Worm (Caenorhabditis elegans): ENCODE results near the gene zipt-2.3.
A peak's percentile ranks its signal among the peaks of the same experiment; 100 is the strongest.

The zipt-2.3 gene

DNA sequence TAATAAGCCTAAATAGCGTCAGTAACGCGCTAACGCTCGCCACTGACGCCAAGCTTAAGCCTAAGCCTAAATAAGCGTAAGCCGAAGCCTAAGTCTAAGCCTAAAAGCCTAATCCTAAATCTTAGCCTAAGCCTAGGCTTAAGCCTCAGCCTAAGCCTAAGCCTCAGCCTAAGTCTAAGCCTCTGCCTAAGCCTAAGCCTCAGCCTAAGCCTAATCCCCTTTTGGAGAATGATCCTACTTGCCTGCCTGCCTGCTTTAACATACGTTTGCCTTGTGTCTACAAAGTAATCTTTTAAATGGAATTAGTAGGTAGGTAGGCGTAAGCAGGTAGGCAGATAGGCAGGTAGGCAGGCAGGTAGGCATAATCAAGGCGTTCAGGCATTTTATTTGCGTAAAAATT lies 346 bp downstream of the zipt-2.3 start:
- TF ChIP-seq nhr-27 (tag; optimal IDR thresholded peaks at IDR 0.05) = no peak
- no peak for TF ChIP-seq ceh-91 (GFP tag; IDR thresholded peaks at IDR 0.05)
- TF ChIP-seq ztf-3 (GFP tag; optimal IDR thresholded peaks at IDR 0.05) = no peak
- no peak for TF ChIP-seq nhr-80 (tag; optimal IDR thresholded peaks at IDR 0.05)
- TF ChIP-seq him-1 (tag; optimal IDR thresholded peaks at IDR 0.05) = no peak
- no peak for TF ChIP-seq K12H6.12 (tag; optimal IDR thresholded peaks at IDR 0.05)
- no peak for TF ChIP-seq hmg-1.2 (GFP tag; IDR thresholded peaks at IDR 0.05)
- no peak for TF ChIP-seq ceh-27 (GFP tag; optimal IDR thresholded peaks at IDR 0.05)
- no peak for TF ChIP-seq let-526 (GFP tag; IDR thresholded peaks at IDR 0.05)
- TF ChIP-seq B0336.3 (GFP tag; IDR thresholded peaks at IDR 0.05) = no peak
- no peak for TF ChIP-seq rpc-1 (optimal IDR thresholded peaks at IDR 0.05)
- no peak for TF ChIP-seq rpc-1 (tag; optimal IDR thresholded peaks at IDR 0.05)
- no peak for TF ChIP-seq attf-3 (GFP tag; conservative IDR thresholded peaks at IDR 0.05)
- TF ChIP-seq B0261.1 (tag; optimal IDR thresholded peaks at IDR 0.05) = no peak
- no peak for TF ChIP-seq egl-18 (GFP tag; IDR thresholded peaks at IDR 0.05)
- no peak for TF ChIP-seq ztf-6 (GFP tag; IDR thresholded peaks at IDR 0.05)

DNA sequence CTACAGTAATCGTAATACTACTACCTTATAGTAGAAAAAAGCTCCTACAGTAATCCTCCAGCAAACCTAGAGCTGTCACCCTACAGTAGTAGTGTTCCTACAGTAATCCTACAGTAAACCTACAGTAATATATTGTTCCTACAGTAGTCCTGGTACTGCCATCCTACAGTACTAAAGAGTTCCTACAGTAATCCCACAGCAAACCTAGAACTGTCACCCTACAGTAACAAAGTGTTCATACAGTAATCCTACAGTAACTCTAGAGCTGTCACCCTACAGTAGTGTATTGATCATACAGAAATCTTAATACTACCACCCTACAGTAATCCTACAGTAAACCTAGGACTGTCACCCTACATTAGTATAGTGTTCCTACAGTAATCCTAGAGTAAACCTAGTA lies 2.4 kb downstream of the zipt-2.3 start:
- no peak for TF ChIP-seq zfh-2 (GFP tag; conservative IDR thresholded peaks at IDR 0.05)
- TF ChIP-seq F22D6.2 (tag; optimal IDR thresholded peaks at IDR 0.05) = no peak
- TF ChIP-seq egrh-3 (GFP tag; IDR thresholded peaks at IDR 0.05) = no peak
- TF ChIP-seq sdz-38 (tag; optimal IDR thresholded peaks at IDR 0.05) = no peak
- no peak for TF ChIP-seq cebp-1 (GFP tag; IDR thresholded peaks at IDR 0.05)
- no peak for TF ChIP-seq cebp-1 (tag; optimal IDR thresholded peaks at IDR 0.05)
- TF ChIP-seq ccch-3 (GFP tag; optimal IDR thresholded peaks at IDR 0.05) = no peak
- no peak for TF ChIP-seq hlh-12 (tag; optimal IDR thresholded peaks at IDR 0.05)
- no peak for TF ChIP-seq tbx-9 (tag; optimal IDR thresholded peaks at IDR 0.05; ENCODE audit: borderline replicate concordance)
- no peak for TF ChIP-seq lag-1 (GFP tag; IDR thresholded peaks at IDR 0.05)
- TF ChIP-seq ets-4 (GFP tag; optimal IDR thresholded peaks at IDR 0.05) = no peak
- no peak for TF ChIP-seq nhr-120 (GFP tag; IDR thresholded peaks at IDR 0.05)

DNA sequence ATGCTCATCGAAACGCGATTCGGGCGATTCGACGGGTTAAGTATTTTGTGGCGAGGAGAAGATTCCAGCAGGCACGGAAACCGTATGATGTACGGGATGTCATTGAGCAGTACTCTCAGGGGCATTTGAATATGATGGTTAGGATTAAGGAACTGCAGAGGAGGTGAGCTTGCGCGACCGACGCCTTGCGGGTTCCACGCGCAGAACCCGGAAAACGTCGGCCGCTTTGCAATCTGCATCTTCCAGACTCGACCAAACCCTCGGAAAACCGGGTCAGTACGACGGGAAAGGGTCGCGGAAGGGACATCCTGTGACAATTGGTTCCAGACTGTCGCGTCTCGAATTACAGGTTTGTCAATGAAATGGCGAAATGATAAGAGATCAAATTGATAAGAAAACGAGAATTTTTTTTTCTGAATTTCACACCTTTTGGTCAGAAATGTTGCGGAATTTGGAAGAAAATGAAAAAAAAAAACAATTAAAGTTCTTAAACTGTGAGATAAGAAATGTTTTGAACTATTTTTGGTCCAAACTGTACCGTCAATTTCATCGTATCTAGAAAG lies 4.1 kb downstream of the zipt-2.3 start:
- TF ChIP-seq dox-1 (GFP tag; IDR thresholded peaks at IDR 0.05) (0 out of 2 replicates have a peak, but pooled peaks have one; percentile 5), ceh-100 (GFP tag; IDR thresholded peaks at IDR 0.05) (no peak), nhr-80 (tag; optimal IDR thresholded peaks at IDR 0.05) (peak; percentile 61), F37B4.10 (GFP tag; IDR thresholded peaks at IDR 0.05) (no peak), mes-4 (tag; optimal IDR thresholded peaks at IDR 0.05) (no peak), rec-8 (tag; optimal IDR thresholded peaks at IDR 0.05) (no peak), zfh-2 (GFP tag; conservative IDR thresholded peaks at IDR 0.05) (peak; percentile 62; the same call in 1 of the 2 replicates), snpc-4 (GFP tag; optimal IDR thresholded peaks at IDR 0.05) (no peak), snpc-4 (tag; optimal IDR thresholded peaks at IDR 0.05) (peak in 3 of 4 experiments; percentile 40 to 50 (median 46))

DNA sequence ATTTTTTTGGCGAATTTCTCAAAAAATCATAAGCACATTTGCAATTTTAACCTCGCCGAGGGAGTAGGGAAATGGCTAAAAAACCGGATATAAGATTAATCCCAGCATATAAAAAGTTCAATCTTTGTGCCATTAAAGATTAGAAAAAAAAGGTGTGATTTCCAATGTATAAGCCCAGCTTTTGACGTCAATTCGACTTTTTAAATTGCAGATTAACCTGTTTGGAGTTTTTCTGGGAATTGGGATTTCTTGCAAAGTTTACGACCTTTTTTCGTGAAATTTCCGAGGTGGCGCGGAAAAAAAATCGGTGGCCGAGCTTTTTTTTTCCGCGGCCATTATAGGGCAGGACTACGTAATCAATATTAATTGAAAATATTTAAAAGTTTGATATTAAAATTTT lies 18.0 kb downstream of the zipt-2.3 start:
- TF ChIP-seq hmg-1.2 (GFP tag; IDR thresholded peaks at IDR 0.05) (no peak), ztf-22 (GFP tag; optimal IDR thresholded peaks at IDR 0.05) (no peak), bed-2 (GFP tag; IDR thresholded peaks at IDR 0.05) (no peak), sea-2 (GFP tag; IDR thresholded peaks at IDR 0.05) (no peak), aptf-2 (GFP tag; conservative IDR thresholded peaks at IDR 0.05) (no peak), madf-3 (GFP tag; IDR thresholded peaks at IDR 0.05) (no peak), B0019.2 (GFP tag; conservative IDR thresholded peaks at IDR 0.05) (no peak), mes-4 (tag; optimal IDR thresholded peaks at IDR 0.05) (no peak), Y95B8A.8 (GFP tag; IDR thresholded peaks at IDR 0.05) (no peak), F10E7.11 (tag; optimal IDR thresholded peaks at IDR 0.05) (no peak), F33H1.4 (GFP tag; IDR thresholded peaks at IDR 0.05) (no peak), unc-130 (GFP tag; optimal IDR thresholded peaks at IDR 0.05) (no peak), lin-35 (GFP tag; optimal IDR thresholded peaks at IDR 0.05) (no peak), ztf-18 (tag; optimal IDR thresholded peaks at IDR 0.05) (no peak)
